Worm (Caenorhabditis elegans): ENCODE results near the gene ksr-1.

DNA sequence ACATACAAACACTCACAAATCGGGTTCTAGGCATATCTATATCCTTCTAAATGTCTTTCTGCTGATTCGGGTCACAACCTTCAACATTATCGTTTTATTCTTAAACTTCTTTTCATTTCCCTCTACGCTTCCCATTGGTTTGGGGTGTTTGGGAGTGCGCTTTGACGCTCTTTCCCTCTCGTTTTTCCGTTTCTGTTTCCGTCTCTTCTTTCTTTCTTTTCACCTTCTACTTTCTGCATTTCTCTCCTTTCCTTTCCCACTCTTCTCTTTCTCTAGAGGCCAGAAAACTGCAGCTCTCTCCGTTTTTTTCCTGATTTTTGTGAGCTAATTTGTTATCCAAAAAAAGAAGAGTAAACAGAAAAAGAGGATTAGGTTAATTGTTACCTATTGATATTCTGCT is 1.4 kb downstream of the ksr-1 start:
- no peak for TF ChIP-seq flt-1 (GFP tag; IDR thresholded peaks at IDR 0.05)
- no peak for TF ChIP-seq F13C5.2 (tag; optimal IDR thresholded peaks at IDR 0.05)
- TF ChIP-seq tra-4 (tag; optimal IDR thresholded peaks at IDR 0.05), result no peak
- no peak for TF ChIP-seq aly-1 (tag; optimal IDR thresholded peaks at IDR 0.05)
- TF ChIP-seq ama-1 (optimal IDR thresholded peaks at IDR 0.05), result no peak

Measured in whole organism, early embryonic.